Fruit fly (Drosophila melanogaster): ENCODE measurements around the gene Ir94e.
A peak's percentile ranks its signal among the peaks of the same experiment; 100 is the strongest.

Ir94e gene

dm6 chr3R:23358565-23359138, 46.7 kb upstream of the Ir94e start, which contains the start of gene RpS3 (continued):
- TF ChIP-seq CG15073 (GFP tag; optimal IDR thresholded peaks at IDR 0.05), result no peak
- no peak for TF ChIP-seq peb (GFP tag; IDR thresholded peaks at IDR 0.05)
- TF ChIP-seq grau (tag; optimal IDR thresholded peaks at IDR 0.05), result peak; percentile 28
- TF ChIP-seq CG4617 (GFP tag; optimal IDR thresholded peaks at IDR 0.05; ENCODE audit: borderline replicate concordance), result peak; percentile 30
- no peak for TF ChIP-seq ftz-f1 (GFP tag; optimal IDR thresholded peaks at IDR 0.05)
- no peak for TF ChIP-seq hkb (optimal IDR thresholded peaks at IDR 0.05)
- 0 out of 2 replicates have a peak, but pooled peaks have one; percentile 17 for TF ChIP-seq hkb (GFP tag; IDR thresholded peaks at IDR 0.05)
- TF ChIP-seq bab2 (GFP tag; optimal IDR thresholded peaks at IDR 0.05), result no peak
- no peak for TF ChIP-seq NFAT (GFP tag; IDR thresholded peaks at IDR 0.05)
- TF ChIP-seq CG17359 (tag; optimal IDR thresholded peaks at IDR 0.05), result peak; percentile 22
- TF ChIP-seq CG4854 (GFP tag; optimal IDR thresholded peaks at IDR 0.05), result no peak
- peak; percentile 2 for TF ChIP-seq CG7987 (GFP tag; optimal IDR thresholded peaks at IDR 0.05)
- TF ChIP-seq shn (GFP tag; optimal IDR thresholded peaks at IDR 0.05), result no peak
- peak; percentile 10 for TF ChIP-seq CG17186 (GFP tag; optimal IDR thresholded peaks at IDR 0.05)
- TF ChIP-seq dimm (GFP tag; IDR thresholded peaks at IDR 0.05), result no peak
- TF ChIP-seq Sry-β (GFP tag; optimal IDR thresholded peaks at IDR 0.05), result no peak
- TF ChIP-seq pita (GFP tag; optimal IDR thresholded peaks at IDR 0.05), result peak; percentile 80
- TF ChIP-seq CG2202 (tag; optimal IDR thresholded peaks at IDR 0.05), result no peak
- no peak for TF ChIP-seq Hand (GFP tag; optimal IDR thresholded peaks at IDR 0.05)
- TF ChIP-seq Atf6 (GFP tag; IDR thresholded peaks at IDR 0.05), result no peak
- TF ChIP-seq trh (GFP tag; optimal IDR thresholded peaks at IDR 0.05), result no peak
- no peak for TF ChIP-seq Ssrp (tag; optimal IDR thresholded peaks at IDR 0.05)
- TF ChIP-seq cg (GFP tag; optimal IDR thresholded peaks at IDR 0.05), result no peak
- TF ChIP-seq sens-2 (GFP tag; IDR thresholded peaks at IDR 0.05), result no peak
- TF ChIP-seq CG10543 (GFP tag; optimal IDR thresholded peaks at IDR 0.05), result no peak
- TF ChIP-seq D19B (GFP tag; optimal IDR thresholded peaks at IDR 0.05), result no peak
- no peak for TF ChIP-seq Vsx1 (GFP tag; optimal IDR thresholded peaks at IDR 0.05)
- no peak for TF ChIP-seq lmd (GFP tag; IDR thresholded peaks at IDR 0.05)
- TF ChIP-seq eyg (GFP tag; optimal IDR thresholded peaks at IDR 0.05), result no peak
- TF ChIP-seq CG11560 (tag; IDR thresholded peaks at IDR 0.05), result no peak
- TF ChIP-seq ara (GFP tag; IDR thresholded peaks at IDR 0.05), result no peak
- TF ChIP-seq wek (GFP tag; optimal IDR thresholded peaks at IDR 0.05), result no peak
- no peak for TF ChIP-seq CG8089 (GFP tag; optimal IDR thresholded peaks at IDR 0.05)
- no peak for TF ChIP-seq CG7963 (GFP tag; IDR thresholded peaks at IDR 0.05; ENCODE audit: partially characterized antibody)
- no peak for TF ChIP-seq CG17612 (GFP tag; IDR thresholded peaks at IDR 0.05)
- TF ChIP-seq Deaf1 (tag; optimal IDR thresholded peaks at IDR 0.05), result no peak
- TF ChIP-seq Dbx (GFP tag; IDR thresholded peaks at IDR 0.05), result no peak
- TF ChIP-seq CG18262 (tag; optimal IDR thresholded peaks at IDR 0.05), result peak; percentile 16
- peak; percentile 50 for TF ChIP-seq Tbp (GFP tag; optimal IDR thresholded peaks at IDR 0.05)
- TF ChIP-seq CG11723 (GFP tag; optimal IDR thresholded peaks at IDR 0.05), result no peak
- no peak for TF ChIP-seq bowl (GFP tag; IDR thresholded peaks at IDR 0.05)
- TF ChIP-seq CG8388 (GFP tag; optimal IDR thresholded peaks at IDR 0.05), result peak; percentile 14
- TF ChIP-seq sim (GFP tag; IDR thresholded peaks at IDR 0.05), result no peak
- TF ChIP-seq Elba2 (GFP tag; optimal IDR thresholded peaks at IDR 0.05), result no peak
- TF ChIP-seq CG14965 (GFP tag; optimal IDR thresholded peaks at IDR 0.05; ENCODE audit: borderline replicate concordance), result no peak
- no peak for TF ChIP-seq cas (GFP tag; IDR thresholded peaks at IDR 0.05)
- TF ChIP-seq Side (GFP tag; optimal IDR thresholded peaks at IDR 0.05), result no peak
- peak; percentile 78 for TF ChIP-seq ewg (GFP tag; optimal IDR thresholded peaks at IDR 0.05)
- no peak for TF ChIP-seq Optix (GFP tag; IDR thresholded peaks at IDR 0.05)
- TF ChIP-seq YL-1 (GFP tag; optimal IDR thresholded peaks at IDR 0.05), result peak; percentile 99
- no peak for TF ChIP-seq Adf1 (GFP tag; IDR thresholded peaks at IDR 0.05)
- TF ChIP-seq CG9215 (GFP tag; IDR thresholded peaks at IDR 0.05), result no peak

Measured in whole organism, embryonic.